Fruit fly (Drosophila melanogaster) whole organism, embryonic: ENCODE results near the gene CG46244.
A peak's percentile ranks its signal among the peaks of the same experiment; 100 is the strongest.

Source experiments
- CG10267 ChIP-seq: fragments of 200-800 bp; sonication (Bioruptor generic); optimal IDR thresholded peaks from 2 replicates; lab custom pipeline; 2018; ENCODE audit warnings: missing biosample characterization, mild to moderate bottlenecking, missing genetic modification characterization, moderate library complexity
- CG10366 ChIP-seq: fragments of 200-800 bp; sonication (Bioruptor generic); IDR thresholded peaks from 2 replicates; pipeline ENCODE4 v1.3.6; 2022; ENCODE audit warnings: missing biosample characterization, missing genetic modification characterization
- CG1233 ChIP-seq: fragments of 200-800 bp; sonication (Bioruptor generic); optimal IDR thresholded peaks from 4 replicates; lab custom pipeline; 2018; ENCODE audit warnings: missing biosample characterization, mild to moderate bottlenecking, missing genetic modification characterization
- CG12659 ChIP-seq: fragments of 200-800 bp; sonication (Bioruptor generic); optimal IDR thresholded peaks from 3 replicates; lab custom pipeline; 2017; ENCODE audit warnings: mild to moderate bottlenecking, missing biosample characterization, missing genetic modification reagents, missing genetic modification characterization
- CG13287 ChIP-seq: fragments of 200-800 bp; sonication (Bioruptor generic); IDR thresholded peaks from 2 replicates; pipeline ENCODE4 v1.3.6; 2022; ENCODE audit warnings: missing biosample characterization, missing genetic modification characterization; ENCODE audit not compliant: partially characterized antibody
- CG14710 ChIP-seq: fragments of 200-800 bp; sonication (Bioruptor generic); optimal IDR thresholded peaks from 3 replicates; lab custom pipeline; 2019; ENCODE audit warnings: missing biosample characterization, mild to moderate bottlenecking, missing genetic modification characterization, moderate library complexity
- CG14860 ChIP-seq: fragments of 200-800 bp; sonication (Bioruptor generic); IDR thresholded peaks from 3 replicates; pipeline ENCODE4 v1.3.6; 2022; ENCODE audit warnings: missing biosample characterization, missing genetic modification characterization; ENCODE audit not compliant: partially characterized antibody
- CG15269 ChIP-seq: fragments of 200-800 bp; sonication (Bioruptor generic); optimal IDR thresholded peaks from 2 replicates; lab custom pipeline; 2018; ENCODE audit warnings: missing biosample characterization, mild to moderate bottlenecking, missing genetic modification characterization, moderate library complexity
- CG16813 ChIP-seq: fragments of 200-800 bp; sonication (Bioruptor generic); IDR thresholded peaks from 3 replicates; pipeline ENCODE4 v1.3.6; 2022; ENCODE audit warnings: missing biosample characterization, missing genetic modification characterization; ENCODE audit not compliant: partially characterized antibody
- CG17829 ChIP-seq: fragments of 200-800 bp; optimal IDR thresholded peaks from 2 replicates; lab custom pipeline; 2019; ENCODE audit warnings: missing biosample characterization, mild to moderate bottlenecking, missing genetic modification characterization, moderate library complexity
- CG17912 ChIP-seq: fragments of 200-800 bp; sonication (Bioruptor generic); optimal IDR thresholded peaks from 2 replicates; lab custom pipeline; 2018; ENCODE audit warnings: missing biosample characterization, mild to moderate bottlenecking, missing genetic modification characterization
- CG30020 ChIP-seq: fragments of 200-800 bp; optimal IDR thresholded peaks from 2 replicates; lab custom pipeline; 2019; ENCODE audit warnings: missing biosample characterization, mild to moderate bottlenecking, missing genetic modification characterization, moderate library complexity
- CG30431 ChIP-seq: fragments of 200-800 bp; sonication (Bioruptor generic); optimal IDR thresholded peaks from 2 replicates; lab custom pipeline; 2017; ENCODE audit warnings: missing biosample characterization, missing genetic modification characterization
- CG3065 ChIP-seq: fragments of 200-800 bp; sonication (Bioruptor generic); optimal IDR thresholded peaks from 2 replicates; lab custom pipeline; 2016; ENCODE audit warnings: missing biosample characterization, missing genetic modification characterization
- CG31224 ChIP-seq: fragments of 200-800 bp; sonication (Bioruptor generic); IDR thresholded peaks from 2 replicates; pipeline ENCODE4 v1.3.6; 2022; ENCODE audit warnings: missing biosample characterization, missing genetic modification characterization
- CG3163 ChIP-seq: fragments of 200-800 bp; sonication (Bioruptor generic); optimal IDR thresholded peaks from 3 replicates; lab custom pipeline; 2016; ENCODE audit warnings: missing biosample characterization, missing genetic modification characterization
- CG33213 ChIP-seq: fragments of 200-800 bp; sonication (Bioruptor generic); optimal IDR thresholded peaks from 3 replicates; lab custom pipeline; 2016; ENCODE audit warnings: missing biosample characterization, missing genetic modification characterization
- CG3407 ChIP-seq: fragments of 200-800 bp; sonication (Bioruptor generic); optimal IDR thresholded peaks from 2 replicates; lab custom pipeline; 2018; ENCODE audit warnings: missing biosample characterization, mild to moderate bottlenecking, missing genetic modification characterization
- CG3995 ChIP-seq: fragments of 200-800 bp; sonication (Bioruptor generic); optimal IDR thresholded peaks from 3 replicates; lab custom pipeline; 2016; ENCODE audit warnings: missing biosample characterization, missing genetic modification characterization
- CG6791 ChIP-seq: fragments of 200-800 bp; sonication (Bioruptor generic); IDR thresholded peaks from 3 replicates; pipeline ENCODE4 v1.3.6; 2022; ENCODE audit warnings: missing biosample characterization, missing genetic modification characterization; ENCODE audit not compliant: partially characterized antibody
- CG7271 ChIP-seq: fragments of 200-800 bp; sonication (Bioruptor generic); optimal IDR thresholded peaks from 2 replicates; lab custom pipeline; 2018; ENCODE audit warnings: missing biosample characterization, mild to moderate bottlenecking, missing genetic modification characterization, moderate library complexity
- CG7963 ChIP-seq: fragments of 200-800 bp; sonication (Bioruptor generic); IDR thresholded peaks from 3 replicates; pipeline ENCODE4 v1.3.6; 2022; ENCODE audit warnings: missing biosample characterization, missing genetic modification characterization; ENCODE audit not compliant: partially characterized antibody
- CG8765 ChIP-seq: fragments of 200-800 bp; sonication (Bioruptor generic); IDR thresholded peaks from 2 replicates; pipeline ENCODE4 v1.3.6; 2022; ENCODE audit warnings: missing biosample characterization, missing genetic modification characterization
- CG8924 ChIP-seq: fragments of 200-800 bp; optimal IDR thresholded peaks from 3 replicates; lab custom pipeline; 2019; ENCODE audit warnings: missing biosample characterization, mild to moderate bottlenecking, missing genetic modification characterization, moderate library complexity
- Dll ChIP-seq: fragments of 200-800 bp; sonication (Bioruptor generic); IDR thresholded peaks from 4 replicates; pipeline ENCODE4 v1.3.6; 2022; ENCODE audit warnings: missing biosample characterization, missing genetic modification characterization; ENCODE audit not compliant: partially characterized antibody
- MBD-R2 ChIP-seq: fragments of 200-800 bp; sonication (Bioruptor generic); IDR thresholded peaks from 2 replicates; pipeline ENCODE4 v1.3.6; 2022; ENCODE audit warnings: missing biosample characterization, missing genetic modification characterization
- Nf-YA ChIP-seq: fragments of 200-800 bp; sonication (Bioruptor generic); IDR thresholded peaks from 2 replicates; pipeline ENCODE4 v1.3.6; 2022; ENCODE audit warnings: missing biosample characterization, missing genetic modification characterization
- Oli ChIP-seq: fragments of 200-800 bp; sonication (Bioruptor generic); optimal IDR thresholded peaks from 2 replicates; lab custom pipeline; 2018; ENCODE audit warnings: missing biosample characterization, mild to moderate bottlenecking, missing genetic modification characterization, moderate library complexity
- amos ChIP-seq: fragments of 200-800 bp; sonication (Bioruptor generic); IDR thresholded peaks from 2 replicates; pipeline ENCODE4 v1.3.6; 2022; ENCODE audit warnings: missing biosample characterization, missing genetic modification characterization; ENCODE audit not compliant: partially characterized antibody
- ato ChIP-seq: fragments of 200-800 bp; sonication (Bioruptor generic); IDR thresholded peaks from 2 replicates; pipeline ENCODE4 v1.3.6; 2022; ENCODE audit warnings: missing biosample characterization, missing genetic modification characterization; ENCODE audit not compliant: partially characterized antibody
- az2 ChIP-seq: fragments of 200-800 bp; sonication (Bioruptor generic); optimal IDR thresholded peaks from 3 replicates; lab custom pipeline; 2016; ENCODE audit warnings: missing biosample characterization, missing genetic modification characterization
- bab2 ChIP-seq: fragments of 200-800 bp; sonication (Bioruptor generic); optimal IDR thresholded peaks from 2 replicates; lab custom pipeline; 2016; ENCODE audit warnings: missing biosample characterization, missing genetic modification characterization
- bbx ChIP-seq: fragments of 200-800 bp; sonication (Bioruptor generic); IDR thresholded peaks from 2 replicates; pipeline ENCODE4 v1.3.6; 2022; ENCODE audit warnings: missing biosample characterization, missing genetic modification characterization; ENCODE audit not compliant: partially characterized antibody
- disco-r ChIP-seq: fragments of 200-800 bp; sonication (Bioruptor generic); optimal IDR thresholded peaks from 2 replicates; lab custom pipeline; 2016; ENCODE audit warnings: missing biosample characterization, missing genetic modification characterization
- en ChIP-seq: fragments of 200-800 bp; sonication (Bioruptor generic); optimal IDR thresholded peaks from 2 replicates; lab custom pipeline; 2016; ENCODE audit warnings: missing biosample characterization, missing genetic modification characterization
- exex ChIP-seq: fragments of 200-800 bp; sonication (Bioruptor generic); optimal IDR thresholded peaks from 4 replicates; lab custom pipeline; 2018; ENCODE audit warnings: missing biosample characterization, mild to moderate bottlenecking, missing genetic modification characterization, moderate library complexity
- gce ChIP-seq: fragments of 200-800 bp; sonication (Bioruptor generic); IDR thresholded peaks from 3 replicates; pipeline ENCODE4 v1.3.6; 2022; ENCODE audit warnings: missing biosample characterization, missing genetic modification characterization
- gsb ChIP-seq: fragments of 200-800 bp; sonication (Bioruptor generic); IDR thresholded peaks from 2 replicates; pipeline ENCODE4 v1.3.6; 2022; ENCODE audit warnings: missing biosample characterization, missing genetic modification characterization
- hbn ChIP-seq: fragments of 200-800 bp; sonication (Bioruptor generic); IDR thresholded peaks from 2 replicates; pipeline ENCODE4 v1.3.6; 2022; ENCODE audit warnings: missing biosample characterization, missing genetic modification characterization; ENCODE audit not compliant: partially characterized antibody
- hth ChIP-seq: fragments of >200 bp; optimal IDR thresholded peaks from 2 replicates; lab custom pipeline; 2017; ENCODE audit warnings: inconsistent platforms
- insv ChIP-seq, 2 experiments: fragments of 200-800 bp; sonication (Bioruptor generic); optimal IDR thresholded peaks; 3 replicates each; lab custom pipeline; 2016 to 2018; ENCODE audit warnings: missing biosample characterization in 2 of 2, missing genetic modification characterization in 2 of 2
- nmo ChIP-seq: fragments of 200-800 bp; sonication (Bioruptor generic); optimal IDR thresholded peaks from 2 replicates; lab custom pipeline; 2018; ENCODE audit warnings: missing biosample characterization, mild to moderate bottlenecking, missing genetic modification characterization, moderate library complexity
- pum ChIP-seq: fragments of 200-800 bp; sonication (Bioruptor generic); optimal IDR thresholded peaks from 2 replicates; lab custom pipeline; 2016; ENCODE audit warnings: missing biosample characterization, missing genetic modification characterization
- rib ChIP-seq: fragments of 200-800 bp; sonication (Bioruptor generic); IDR thresholded peaks from 2 replicates; pipeline ENCODE4 v1.3.6; 2022; ENCODE audit warnings: missing biosample characterization, missing genetic modification characterization
- sens ChIP-seq: fragments of 200-800 bp; sonication (Bioruptor generic); peaks from one replicate; lab custom pipeline; 2016; ENCODE audit warnings: missing biosample characterization, missing genetic modification characterization
- seq ChIP-seq: fragments of 200-800 bp; sonication (Bioruptor generic); IDR thresholded peaks from 2 replicates; pipeline ENCODE4 v1.3.6; 2022; ENCODE audit warnings: missing biosample characterization, missing genetic modification characterization
- slbo ChIP-seq: fragments of 200-800 bp; sonication (Bioruptor generic); IDR thresholded peaks from 2 replicates; pipeline ENCODE4 v1.3.6; 2022; ENCODE audit warnings: missing biosample characterization, missing genetic modification characterization
- sna ChIP-seq: fragments of 200-800 bp; sonication (Bioruptor generic); IDR thresholded peaks from 2 replicates; pipeline ENCODE4 v1.3.6; 2022; ENCODE audit warnings: missing biosample characterization, missing genetic modification characterization; ENCODE audit not compliant: partially characterized antibody
- unc-4 ChIP-seq: fragments of 200-800 bp; sonication (Bioruptor generic); IDR thresholded peaks from 2 replicates; pipeline ENCODE4 v1.3.6; 2022; ENCODE audit warnings: missing biosample characterization, missing genetic modification characterization; ENCODE audit not compliant: partially characterized antibody
- yki ChIP-seq: fragments of >200 bp; optimal IDR thresholded peaks from 3 replicates; lab custom pipeline; 2018
- zen2 ChIP-seq: fragments of 200-800 bp; sonication (Bioruptor generic); IDR thresholded peaks from 3 replicates; pipeline ENCODE4 v1.3.6; 2022; ENCODE audit warnings: missing biosample characterization, missing genetic modification characterization; ENCODE audit not compliant: partially characterized antibody

Gene CG46244

DNA sequence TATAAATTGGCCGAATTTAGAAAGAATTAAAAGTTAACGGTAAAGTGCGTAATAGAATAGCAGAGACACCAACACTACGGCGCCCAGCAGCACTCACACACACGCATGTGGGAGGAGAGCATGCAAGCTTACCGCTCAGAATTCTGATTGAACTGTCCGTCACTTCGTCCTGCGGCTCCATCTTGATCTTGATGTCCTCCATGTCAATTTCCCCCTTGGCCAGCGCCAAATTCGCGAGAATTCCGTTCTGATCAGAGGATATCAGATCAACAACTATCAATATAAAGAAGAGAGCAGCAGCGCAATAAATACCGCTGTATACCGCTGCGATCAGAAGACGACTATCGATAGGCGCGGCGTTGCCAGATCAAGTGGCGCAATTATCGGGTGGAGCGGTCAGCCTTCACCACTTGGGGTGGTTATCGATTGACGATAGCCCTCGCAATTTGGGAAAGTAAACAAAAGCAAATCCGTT is 129.3 kb downstream of the CG46244 start, which contains the start of the genes CG10462 and Nf-YB (continued):
- TF ChIP-seq hth (lab: Kevin White, UChicago), result no peak
- TF ChIP-seq CG10366 (GFP tag; lab: Robert Waterston, UW), result no peak
- no peak for TF ChIP-seq Oli (tag; lab: Kevin White, UChicago)
- TF ChIP-seq CG30431 (GFP tag; lab: Kevin White, UChicago), result no peak
- no peak for TF ChIP-seq yki (lab: Kevin White, UChicago)
- TF ChIP-seq CG13287, result peak; percentile 84
- TF ChIP-seq CG3995 (GFP tag; lab: Kevin White, UChicago), result peak; percentile 16
- peak in 1 of 2 experiments; percentile 50 for TF ChIP-seq insv (GFP tag; optimal IDR thresholded peaks at IDR 0.05; lab: Kevin White, UChicago)
- peak; percentile 66 for TF ChIP-seq sens (GFP tag; lab: Kevin White, UChicago)
- TF ChIP-seq unc-4, result peak; percentile 81
- TF ChIP-seq CG3163, result peak; percentile 25
- no peak for TF ChIP-seq az2
- TF ChIP-seq rib, result no peak
- TF ChIP-seq amos (GFP tag; lab: Robert Waterston, UW), result peak; percentile 90
- TF ChIP-seq CG7963 (GFP tag; lab: Robert Waterston, UW), result peak; percentile 98
- peak; percentile 19 for TF ChIP-seq CG33213
- TF ChIP-seq exex (tag; lab: Kevin White, UChicago), result no peak
- peak; percentile 20 for TF ChIP-seq CG30020 (tag; lab: Kevin White, UChicago)
- TF ChIP-seq CG17912, result no peak
- TF ChIP-seq CG3065, result no peak
- no peak for TF ChIP-seq slbo (GFP tag; lab: Robert Waterston, UW)
- TF ChIP-seq sna (GFP tag; lab: Robert Waterston, UW), result peak; percentile 73
- TF ChIP-seq Dll, result peak; percentile 85
- TF ChIP-seq Nf-YA (GFP tag; lab: Robert Waterston, UW), result no peak
- peak; percentile 95 for TF ChIP-seq bbx (GFP tag; lab: Robert Waterston, UW)
- peak; percentile 87 for TF ChIP-seq MBD-R2 (GFP tag; lab: Robert Waterston, UW)
- TF ChIP-seq seq (GFP tag; lab: Robert Waterston, UW), result no peak
- TF ChIP-seq CG1233 (GFP tag; lab: Kevin White, UChicago), result no peak
- TF ChIP-seq zen2 (GFP tag; lab: Robert Waterston, UW), result peak; percentile 91
- peak; percentile 72 for TF ChIP-seq hbn (GFP tag; lab: Robert Waterston, UW)
- no peak for TF ChIP-seq CG3407
- peak; percentile 98 for TF ChIP-seq ato
- no peak for TF ChIP-seq CG15269 (tag; lab: Kevin White, UChicago)
- no peak for TF ChIP-seq disco-r (GFP tag; lab: Kevin White, UChicago)
- TF ChIP-seq CG14860 (GFP tag; lab: Robert Waterston, UW), result peak; percentile 95
- TF ChIP-seq gsb, result no peak
- TF ChIP-seq CG8765 (GFP tag; lab: Robert Waterston, UW), result no peak
- TF ChIP-seq nmo (GFP tag; lab: Kevin White, UChicago), result peak; percentile 35
- no peak for TF ChIP-seq CG8924 (tag; lab: Kevin White, UChicago)
- peak; percentile 7 for TF ChIP-seq CG10267 (tag; lab: Kevin White, UChicago)
- peak; percentile 91 for TF ChIP-seq CG16813 (GFP tag; lab: Robert Waterston, UW)
- TF ChIP-seq CG6791 (GFP tag; lab: Robert Waterston, UW), result peak; percentile 98
- no peak for TF ChIP-seq en (GFP tag; lab: Kevin White, UChicago)
- TF ChIP-seq gce, result no peak
- TF ChIP-seq pum (GFP tag; lab: Kevin White, UChicago), result no peak
- peak; percentile 34 for TF ChIP-seq CG17829 (tag; lab: Kevin White, UChicago)
- no peak for TF ChIP-seq CG31224 (GFP tag; lab: Robert Waterston, UW)
- no peak for TF ChIP-seq CG7271 (tag; lab: Kevin White, UChicago)
- no peak for TF ChIP-seq CG12659
- peak; percentile 42 for TF ChIP-seq CG14710 (tag; lab: Kevin White, UChicago)
- no peak for TF ChIP-seq bab2
